Worm (Caenorhabditis elegans) whole organism, L3 larva: ENCODE data around the gene hsp-12.3.

ENCODE experiments used
- R02D3.7 ChIP-seq: fragments of 150-350 bp; optimal IDR thresholded peaks from 2 replicates; lab custom pipeline; 2014; ENCODE audit warnings: missing biosample characterization, missing genetic modification characterization
- ZK546.5 ChIP-seq: sonication (generic microtip); optimal IDR thresholded peaks from 2 replicates; lab custom pipeline; 2017; ENCODE audit warnings: missing biosample characterization, missing genetic modification characterization
- aly-2 ChIP-seq: fragments of 150-350 bp; optimal IDR thresholded peaks from 2 replicates; lab custom pipeline; 2014; ENCODE audit warnings: missing biosample characterization, missing genetic modification characterization
- ceh-16 ChIP-seq: sonication (generic microtip); optimal IDR thresholded peaks from 2 replicates; lab custom pipeline; 2017; ENCODE audit warnings: missing biosample characterization, missing genetic modification characterization
- ceh-28 ChIP-seq: fragments of 150-350 bp; optimal IDR thresholded peaks from 2 replicates; lab custom pipeline; 2014; ENCODE audit warnings: missing biosample characterization, missing genetic modification reagents, missing genetic modification characterization
- ceh-82 ChIP-seq: fragments of 150-350 bp; optimal IDR thresholded peaks from 2 replicates; lab custom pipeline; 2014; ENCODE audit warnings: missing biosample characterization, missing genetic modification characterization
- ceh-9 ChIP-seq: sonication (generic microtip); optimal IDR thresholded peaks from 2 replicates; lab custom pipeline; 2018; ENCODE audit warnings: missing biosample characterization, missing genetic modification characterization
- daf-12 ChIP-seq: fragments of 150-350 bp; optimal IDR thresholded peaks from 2 replicates; lab custom pipeline; 2014; ENCODE audit warnings: missing biosample characterization, missing genetic modification reagents, missing genetic modification characterization
- egl-5 ChIP-seq: fragments of 150-350 bp; optimal IDR thresholded peaks from 2 replicates; lab custom pipeline; 2017; ENCODE audit warnings: missing biosample characterization, missing genetic modification reagents, missing genetic modification characterization, inconsistent platforms
- elt-1 ChIP-seq: fragments of 150-350 bp; optimal IDR thresholded peaks from 2 replicates; lab custom pipeline; 2014; ENCODE audit warnings: missing biosample characterization, missing genetic modification characterization
- elt-2 ChIP-seq: sonication (generic microtip); optimal IDR thresholded peaks from 2 replicates; lab custom pipeline; 2016; ENCODE audit warnings: missing genetic modification reagents, mild to moderate bottlenecking, missing genetic modification characterization, missing compliant biosample characterization
- fos-1 ChIP-seq: fragments of 150-350 bp; optimal IDR thresholded peaks from 2 replicates; lab custom pipeline; 2014; ENCODE audit warnings: missing biosample characterization, missing genetic modification characterization
- hmg-11 ChIP-seq: sonication (generic microtip); optimal IDR thresholded peaks from 2 replicates; lab custom pipeline; 2016; ENCODE audit warnings: missing genetic modification characterization, missing compliant biosample characterization
- jun-1 ChIP-seq: fragments of 150-350 bp; optimal IDR thresholded peaks from 2 replicates; lab custom pipeline; 2014; ENCODE audit warnings: missing biosample characterization, missing genetic modification reagents, missing genetic modification characterization
- lin-15B ChIP-seq: fragments of 150-350 bp; optimal IDR thresholded peaks from 2 replicates; lab custom pipeline; 2014; ENCODE audit warnings: missing biosample characterization, missing genetic modification characterization
- lin-39 ChIP-seq: fragments of 150-350 bp; optimal IDR thresholded peaks from 2 replicates; lab custom pipeline; 2018; ENCODE audit warnings: missing biosample characterization, missing genetic modification reagents, missing genetic modification characterization
- mml-1 ChIP-seq: fragments of 150-350 bp; sonication (generic microtip); optimal IDR thresholded peaks from 3 replicates; lab custom pipeline; 2014; ENCODE audit warnings: missing biosample characterization, missing genetic modification characterization
- nfya-1 ChIP-seq: sonication (generic microtip); optimal IDR thresholded peaks from 2 replicates; lab custom pipeline; 2017; ENCODE audit warnings: missing genetic modification characterization, mild to moderate bottlenecking, missing compliant biosample characterization, antibody characterized with exemption, moderate library complexity; ENCODE audit not compliant: insufficient read depth
- nhr-11 ChIP-seq: fragments of 150-350 bp; optimal IDR thresholded peaks from 2 replicates; lab custom pipeline; 2014; ENCODE audit warnings: missing biosample characterization, missing genetic modification characterization
- nhr-12 ChIP-seq: fragments of 150-350 bp; optimal IDR thresholded peaks from 2 replicates; lab custom pipeline; 2014; ENCODE audit warnings: missing biosample characterization, missing genetic modification characterization
- nhr-23 ChIP-seq: fragments of 150-350 bp; optimal IDR thresholded peaks from 2 replicates; lab custom pipeline; 2014; ENCODE audit warnings: missing biosample characterization, missing genetic modification reagents, missing genetic modification characterization
- nhr-237 ChIP-seq: fragments of 150-350 bp; optimal IDR thresholded peaks from 2 replicates; lab custom pipeline; 2014; ENCODE audit warnings: missing biosample characterization, missing genetic modification characterization
- nhr-25 ChIP-seq: sonication (generic microtip); optimal IDR thresholded peaks from 2 replicates; lab custom pipeline; 2017; ENCODE audit warnings: missing biosample characterization, missing genetic modification characterization
- nhr-28 ChIP-seq: fragments of 150-350 bp; optimal IDR thresholded peaks from 2 replicates; lab custom pipeline; 2014; ENCODE audit warnings: missing biosample characterization, missing genetic modification characterization
- nhr-43 ChIP-seq: sonication (generic microtip); optimal IDR thresholded peaks from 2 replicates; lab custom pipeline; 2016; ENCODE audit warnings: mild to moderate bottlenecking, missing genetic modification characterization, missing compliant biosample characterization; ENCODE audit not compliant: poor library complexity, severe bottlenecking
- nhr-76 ChIP-seq: fragments of 150-350 bp; sonication (generic microtip); optimal IDR thresholded peaks from 5 replicates; lab custom pipeline; 2014; ENCODE audit warnings: missing biosample characterization, missing genetic modification characterization
- nhr-77 ChIP-seq: fragments of 150-350 bp; optimal IDR thresholded peaks from 2 replicates; lab custom pipeline; 2014; ENCODE audit warnings: missing biosample characterization, missing genetic modification characterization
- pha-4 ChIP-seq: fragments of 150-350 bp; optimal IDR thresholded peaks from 2 replicates; lab custom pipeline; 2014; ENCODE audit warnings: missing biosample characterization, missing genetic modification reagents, missing genetic modification characterization
- pqm-1 ChIP-seq: fragments of 150-350 bp; optimal IDR thresholded peaks from 2 replicates; lab custom pipeline; 2017; ENCODE audit warnings: missing biosample characterization, missing genetic modification characterization, inconsistent platforms
- sea-2 ChIP-seq: fragments of 150-350 bp; sonication (generic microtip); optimal IDR thresholded peaks from 4 replicates; lab custom pipeline; 2014; ENCODE audit warnings: missing biosample characterization, missing genetic modification reagents, missing genetic modification characterization
- skn-1 ChIP-seq: fragments of 150-350 bp; optimal IDR thresholded peaks from 2 replicates; lab custom pipeline; 2014; ENCODE audit warnings: missing biosample characterization, missing genetic modification characterization
- snpc-4 ChIP-seq: fragments of 150-350 bp; optimal IDR thresholded peaks from 2 replicates; lab custom pipeline; 2014; ENCODE audit warnings: missing biosample characterization, missing genetic modification characterization
- tbx-2 ChIP-seq: sonication (generic microtip); optimal IDR thresholded peaks from 2 replicates; lab custom pipeline; 2016; ENCODE audit warnings: mild to moderate bottlenecking, missing genetic modification characterization, missing compliant biosample characterization
- unc-39 ChIP-seq: sonication (generic microtip); optimal IDR thresholded peaks from 4 replicates; lab custom pipeline; 2017; ENCODE audit warnings: missing biosample characterization, missing genetic modification characterization
- unc-62 ChIP-seq: fragments of 150-350 bp; sonication (generic microtip); optimal IDR thresholded peaks from 4 replicates; lab custom pipeline; 2014; ENCODE audit warnings: missing biosample characterization, missing genetic modification reagents, missing genetic modification characterization
- ztf-11 ChIP-seq: fragments of 150-350 bp; optimal IDR thresholded peaks from 2 replicates; lab custom pipeline; 2014; ENCODE audit warnings: missing biosample characterization, missing genetic modification characterization
- ztf-4 ChIP-seq: fragments of 150-350 bp; optimal IDR thresholded peaks from 2 replicates; lab custom pipeline; 2014; ENCODE audit warnings: missing biosample characterization, missing genetic modification characterization

The hsp-12.3 gene

DNA sequence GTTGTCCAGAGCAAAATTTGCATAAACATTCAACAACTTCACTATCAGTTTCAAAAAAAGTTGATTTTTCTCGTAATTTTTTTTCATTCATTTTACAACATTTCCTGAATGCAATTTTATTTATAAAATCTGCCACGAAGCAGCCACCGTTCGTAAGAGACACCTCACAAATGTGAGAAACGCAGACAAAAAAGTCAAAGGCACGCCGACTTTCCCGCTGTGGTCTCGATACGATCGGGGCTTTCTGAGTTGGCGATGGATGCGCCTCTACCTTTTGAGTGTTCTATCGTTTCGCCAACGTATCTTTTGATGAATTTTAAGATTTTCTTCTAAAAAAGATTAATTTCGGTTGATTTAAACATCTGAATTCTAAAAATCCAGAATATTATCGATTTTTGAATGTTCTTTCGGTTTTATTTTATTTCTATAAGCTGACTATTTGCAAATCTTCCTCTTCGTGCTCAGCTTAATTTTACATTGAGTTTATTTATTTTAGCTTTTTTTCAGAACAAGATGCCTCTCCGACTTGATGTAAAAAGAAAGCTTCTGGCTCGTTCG, 14.0 kb upstream of the hsp-12.3 start, which contains the start of gene copb-2:
TSS of gene copb-2 (plus strand) at position 508 of the 558 bp plus-strand sequence.
- peak; percentile 74 for TF ChIP-seq lin-15B (tag; lab: Kevin White, UChicago)
- TF ChIP-seq elt-2 (tag; lab: Kevin White, UChicago), result peak; percentile 43
- TF ChIP-seq snpc-4 (tag; lab: Kevin White, UChicago), result peak; percentile 85
- TF ChIP-seq unc-62 (GFP tag; lab: Kevin White, UChicago), result no peak
- no peak for TF ChIP-seq sea-2 (GFP tag; lab: Kevin White, UChicago)
- peak; percentile 50 for TF ChIP-seq ceh-28 (tag; lab: Kevin White, UChicago)
- TF ChIP-seq daf-12 (tag; lab: Kevin White, UChicago), result no peak
- peak; percentile 77 for TF ChIP-seq hmg-11 (tag; lab: Kevin White, UChicago)
- peak; percentile 78 for TF ChIP-seq nfya-1 (tag; lab: Kevin White, UChicago)
- TF ChIP-seq nhr-23 (tag; lab: Kevin White, UChicago), result peak; percentile 57
- TF ChIP-seq egl-5 (tag; lab: Kevin White, UChicago), result peak; percentile 22

- no peak for TF ChIP-seq pqm-1 (tag; lab: Kevin White, UChicago)
These were observed 12.1 kb upstream of the hsp-12.3 start, which contains the start of gene cutl-17 for ce11 chrIV:9457400-9457799. Gene cutl-17 (minus strand): TSS chrIV:9457500.

DNA sequence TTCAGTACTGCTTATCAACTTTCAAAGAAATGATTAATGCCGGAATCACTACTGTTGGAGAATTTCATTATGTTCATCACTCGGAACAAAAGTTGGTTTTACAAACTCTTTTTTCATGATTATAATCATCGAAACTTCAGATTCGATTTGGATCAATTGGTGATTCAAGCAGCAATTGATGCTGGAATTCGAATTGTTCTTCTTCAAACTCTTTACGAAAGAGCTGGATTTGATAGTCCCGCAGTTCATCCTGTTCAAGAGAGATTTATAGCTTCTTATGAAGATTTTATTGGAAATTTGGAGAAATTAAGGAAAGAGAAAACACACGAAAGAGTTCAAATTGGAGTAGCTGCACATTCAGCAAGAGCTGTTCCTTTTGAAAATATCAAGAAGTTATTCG, 6.5 kb upstream of the hsp-12.3 start:
- TF ChIP-seq nhr-43, result no peak
- no peak for TF ChIP-seq lin-39 (tag; lab: Kevin White, UChicago)

ce11 chrIV:9450375-9450774, 5.1 kb upstream of the hsp-12.3 start, which contains the start of gene cpin-1:
Gene cpin-1 (plus strand): TSS chrIV:9450675.
- TF ChIP-seq lin-39 (tag; lab: Kevin White, UChicago) (no peak), daf-12 (tag; lab: Kevin White, UChicago) (no peak), nhr-12 (no peak), hmg-11 (tag; lab: Kevin White, UChicago) (no peak), nhr-25 (tag; lab: Kevin White, UChicago) (peak; percentile 3), tbx-2 (tag; lab: Kevin White, UChicago) (no peak), ztf-4 (no peak), jun-1 (tag; lab: Kevin White, UChicago) (no peak)

DNA sequence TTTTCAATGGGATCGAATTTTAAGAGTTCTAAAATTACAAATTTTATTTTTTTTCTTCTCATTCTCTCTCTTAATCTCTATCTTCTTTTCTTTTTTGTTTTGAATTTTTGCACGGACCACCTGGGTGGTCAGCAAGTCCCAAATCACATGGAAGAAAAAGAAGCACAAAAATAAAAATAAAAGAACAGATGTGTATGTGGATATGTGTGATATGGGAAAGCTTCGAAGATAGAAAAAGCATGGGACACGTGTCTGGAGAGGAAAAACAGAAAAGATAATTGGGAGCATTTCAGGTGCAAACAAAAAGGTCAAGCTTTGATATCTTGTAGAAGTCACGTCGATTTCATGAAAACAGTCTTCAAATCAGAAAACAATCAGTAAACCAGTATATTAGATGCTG, 1.9 kb upstream of the hsp-12.3 start, which contains the start of gene hsp-12.6:
TSS of gene hsp-12.6 (minus strand) at position 20 of the 400 bp plus-strand sequence.
- no peak for TF ChIP-seq nhr-237 (tag; lab: Kevin White, UChicago)

DNA sequence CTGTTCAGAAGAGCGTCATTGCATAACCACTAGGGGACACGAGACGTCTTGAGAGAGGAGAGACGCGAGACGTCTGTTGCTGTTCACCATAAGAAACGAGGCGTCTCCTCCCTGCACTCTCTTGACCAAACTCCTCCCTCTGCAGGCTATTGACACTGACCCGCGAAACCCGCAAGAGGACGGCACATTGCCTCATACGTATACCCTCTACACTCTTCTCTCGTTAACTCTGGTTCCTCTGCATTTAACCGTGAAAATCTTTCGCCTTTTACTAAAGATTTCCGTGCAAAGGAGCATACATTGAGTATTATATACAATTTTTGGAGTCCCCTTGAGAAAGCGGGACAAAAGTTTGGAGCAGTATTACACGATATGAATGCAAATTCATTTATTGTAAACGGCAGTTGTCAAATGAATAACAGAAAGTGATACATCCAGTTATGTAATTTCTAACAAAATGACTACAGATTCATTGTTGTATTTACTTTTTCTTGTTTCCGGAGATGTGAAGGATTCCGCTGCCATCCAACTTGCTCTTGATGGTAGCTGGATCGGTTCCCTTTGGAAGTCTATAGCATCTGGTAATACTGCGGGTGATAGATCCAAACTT, 785 bp downstream of the hsp-12.3 start:
- TF ChIP-seq pqm-1 (tag; lab: Kevin White, UChicago), result peak; percentile 93
- peak; percentile 88 for TF ChIP-seq lin-15B (tag; lab: Kevin White, UChicago)
- TF ChIP-seq elt-2 (tag; lab: Kevin White, UChicago), result peak; percentile 83
- peak; percentile 93 for TF ChIP-seq lin-39 (tag; lab: Kevin White, UChicago)
- TF ChIP-seq nhr-25 (tag; lab: Kevin White, UChicago), result peak; percentile 97
- peak; percentile 83 for TF ChIP-seq fos-1
- peak; percentile 76 for TF ChIP-seq R02D3.7 (tag; lab: Kevin White, UChicago)
- TF ChIP-seq ztf-4, result peak; percentile 80
- peak; percentile 94 for TF ChIP-seq nfya-1 (tag; lab: Kevin White, UChicago)
- TF ChIP-seq nhr-28 (tag; lab: Kevin White, UChicago), result peak; percentile 2
- no peak for TF ChIP-seq nhr-12
- TF ChIP-seq ceh-82 (tag; lab: Kevin White, UChicago), result peak; percentile 81
- TF ChIP-seq ZK546.5 (tag; lab: Kevin White, UChicago), result no peak
- TF ChIP-seq unc-62 (GFP tag; lab: Kevin White, UChicago), result peak; percentile 45
- TF ChIP-seq egl-5 (tag; lab: Kevin White, UChicago), result peak; percentile 65
- peak; percentile 89 for TF ChIP-seq nhr-43
- no peak for TF ChIP-seq ceh-9 (tag; lab: Kevin White, UChicago)
- peak; percentile 52 for TF ChIP-seq ceh-16 (tag; lab: Kevin White, UChicago)
- no peak for TF ChIP-seq mml-1 (tag; lab: Kevin White, UChicago)
- peak; percentile 9 for TF ChIP-seq nhr-11
- TF ChIP-seq nhr-77 (tag; lab: Kevin White, UChicago), result peak; percentile 84
- TF ChIP-seq skn-1 (tag; lab: Kevin White, UChicago), result peak; percentile 54
- peak; percentile 91 for TF ChIP-seq jun-1 (tag; lab: Kevin White, UChicago)
- no peak for TF ChIP-seq nhr-237 (tag; lab: Kevin White, UChicago)
- peak; percentile 86 for TF ChIP-seq nhr-76 (tag; lab: Kevin White, UChicago)
- TF ChIP-seq tbx-2 (tag; lab: Kevin White, UChicago), result peak; percentile 78
- TF ChIP-seq aly-2, result peak; percentile 68
- peak; percentile 52 for TF ChIP-seq elt-1
- no peak for TF ChIP-seq daf-12 (tag; lab: Kevin White, UChicago)
- TF ChIP-seq pha-4 (tag; lab: Kevin White, UChicago), result peak; percentile 98
- no peak for TF ChIP-seq unc-39 (tag; lab: Kevin White, UChicago)
- no peak for TF ChIP-seq sea-2 (GFP tag; lab: Kevin White, UChicago)
- TF ChIP-seq ztf-11 (tag; lab: Kevin White, UChicago), result no peak
- TF ChIP-seq ceh-28 (tag; lab: Kevin White, UChicago), result peak; percentile 83
